Worm (Caenorhabditis elegans) whole organism, mixed stage, embryonic: ENCODE results near the gene gpa-4.

Source experiments
- M03D4.4 ChIP-seq: sonication (generic microtip); optimal IDR thresholded peaks from 2 replicates; lab custom pipeline; 2017; ENCODE audit warnings: mild to moderate bottlenecking, missing genetic modification characterization, missing compliant biosample characterization
- ceh-39 ChIP-seq: fragments of 150-350 bp; optimal IDR thresholded peaks from 2 replicates; lab custom pipeline; 2014; ENCODE audit warnings: missing biosample characterization, missing genetic modification characterization
- ceh-43 ChIP-seq: fragments of 200-800 bp; sonication (Bioruptor generic); optimal IDR thresholded peaks from 2 replicates; lab custom pipeline; 2018; ENCODE audit warnings: mild to moderate bottlenecking, missing genetic modification characterization, moderate library complexity, missing compliant biosample characterization
- ceh-83 ChIP-seq: fragments of 200-800 bp; sonication (Bioruptor generic); optimal IDR thresholded peaks from 2 replicates; lab custom pipeline; 2018; ENCODE audit warnings: mild to moderate bottlenecking, missing genetic modification characterization, missing compliant biosample characterization
- ces-1 ChIP-seq: fragments of 150-350 bp; optimal IDR thresholded peaks from 2 replicates; lab custom pipeline; 2014; ENCODE audit warnings: missing biosample characterization, missing genetic modification reagents, missing genetic modification characterization
- cnd-1 ChIP-seq: fragments of 200-800 bp; sonication (Bioruptor generic); optimal IDR thresholded peaks from 2 replicates; lab custom pipeline; 2018; ENCODE audit warnings: mild to moderate bottlenecking, missing genetic modification characterization, missing compliant biosample characterization
- drap-1 ChIP-seq: fragments of 200-800 bp; sonication (Bioruptor generic); optimal IDR thresholded peaks from 3 replicates; lab custom pipeline; 2018; ENCODE audit warnings: mild to moderate bottlenecking, missing genetic modification characterization, missing compliant biosample characterization
- elt-1 ChIP-seq: sonication (generic microtip); optimal IDR thresholded peaks from 2 replicates; lab custom pipeline; 2017; ENCODE audit warnings: missing genetic modification characterization, mild to moderate bottlenecking, missing compliant biosample characterization, antibody characterized with exemption, moderate library complexity, borderline replicate concordance; ENCODE audit not compliant: insufficient read depth
- elt-3 ChIP-seq: fragments of 150-350 bp; optimal IDR thresholded peaks from 2 replicates; lab custom pipeline; 2014; ENCODE audit warnings: missing biosample characterization, missing genetic modification characterization
- ham-2 ChIP-seq: fragments of 200-800 bp; sonication (Bioruptor generic); optimal IDR thresholded peaks from 2 replicates; lab custom pipeline; 2018; ENCODE audit warnings: mild to moderate bottlenecking, missing genetic modification characterization, missing compliant biosample characterization
- hlh-1 ChIP-seq: fragments of 150-350 bp; optimal IDR thresholded peaks from 2 replicates; lab custom pipeline; 2014; ENCODE audit warnings: missing biosample characterization, missing genetic modification reagents, missing genetic modification characterization
- lin-13 ChIP-seq: fragments of 150-350 bp; optimal IDR thresholded peaks from 2 replicates; lab custom pipeline; 2014; ENCODE audit warnings: missing biosample characterization, missing genetic modification characterization
- lin-32 ChIP-seq: fragments of 200-800 bp; sonication (Bioruptor generic); optimal IDR thresholded peaks from 2 replicates; lab custom pipeline; 2018; ENCODE audit warnings: mild to moderate bottlenecking, missing genetic modification characterization, missing compliant biosample characterization
- lsy-2 ChIP-seq: fragments of 150-350 bp; optimal IDR thresholded peaks from 2 replicates; lab custom pipeline; 2014; ENCODE audit warnings: missing biosample characterization, missing genetic modification characterization
- mep-1 ChIP-seq: fragments of 150-350 bp; optimal IDR thresholded peaks from 2 replicates; lab custom pipeline; 2017; ENCODE audit warnings: missing biosample characterization, missing genetic modification reagents, missing genetic modification characterization, inconsistent platforms
- mls-2 ChIP-seq: sonication (generic microtip); optimal IDR thresholded peaks from 2 replicates; lab custom pipeline; 2016; ENCODE audit warnings: mild to moderate bottlenecking, missing genetic modification characterization, moderate library complexity, missing compliant biosample characterization
- nhr-12 ChIP-seq: fragments of 150-350 bp; optimal IDR thresholded peaks from 2 replicates; lab custom pipeline; 2014; ENCODE audit warnings: missing biosample characterization, missing genetic modification characterization
- nhr-237 ChIP-seq: fragments of 150-350 bp; optimal IDR thresholded peaks from 2 replicates; lab custom pipeline; 2014; ENCODE audit warnings: missing biosample characterization, missing genetic modification characterization
- nhr-28 ChIP-seq: fragments of 150-350 bp; optimal IDR thresholded peaks from 2 replicates; lab custom pipeline; 2014; ENCODE audit warnings: missing biosample characterization, missing genetic modification characterization
- pha-4 ChIP-seq: fragments of 150-350 bp; optimal IDR thresholded peaks from 2 replicates; lab custom pipeline; 2018; ENCODE audit warnings: missing biosample characterization, missing genetic modification reagents, missing genetic modification characterization
- sem-2 ChIP-seq: fragments of 200-800 bp; sonication (Bioruptor generic); optimal IDR thresholded peaks from 2 replicates; lab custom pipeline; 2018; ENCODE audit warnings: mild to moderate bottlenecking, missing genetic modification characterization, missing compliant biosample characterization
- snpc-4 ChIP-seq: fragments of 150-350 bp; optimal IDR thresholded peaks from 2 replicates; lab custom pipeline; 2014; ENCODE audit warnings: missing biosample characterization, missing genetic modification characterization
- sptf-1 ChIP-seq: sonication (generic microtip); optimal IDR thresholded peaks from 2 replicates; lab custom pipeline; 2017; ENCODE audit warnings: mild to moderate bottlenecking, missing genetic modification characterization, moderate library complexity, missing compliant biosample characterization
- tbx-8 ChIP-seq: fragments of 200-800 bp; sonication (Bioruptor generic); optimal IDR thresholded peaks from 2 replicates; lab custom pipeline; 2018; ENCODE audit warnings: mild to moderate bottlenecking, missing genetic modification characterization, moderate library complexity, missing compliant biosample characterization
- unc-120 ChIP-seq: sonication (generic microtip); optimal IDR thresholded peaks from 2 replicates; lab custom pipeline; 2017; ENCODE audit warnings: missing genetic modification characterization, missing compliant biosample characterization; ENCODE audit not compliant: poor library complexity, severe bottlenecking
- unc-62 ChIP-seq: fragments of 150-350 bp; optimal IDR thresholded peaks from 2 replicates; lab custom pipeline; 2014; ENCODE audit warnings: missing biosample characterization, missing genetic modification reagents, missing genetic modification characterization
- zip-8 ChIP-seq: fragments of 150-350 bp; optimal IDR thresholded peaks from 2 replicates; lab custom pipeline; 2014; ENCODE audit warnings: missing biosample characterization, missing genetic modification characterization
- ztf-11 ChIP-seq: fragments of 150-350 bp; optimal IDR thresholded peaks from 2 replicates; lab custom pipeline; 2014; ENCODE audit warnings: missing biosample characterization, missing genetic modification characterization

The gpa-4 gene

ce11 chrIV:443622-444021 is 42.1 kb downstream of the gpa-4 start, which contains the start of gene mrpl-55:
TSS of gene mrpl-55 (plus strand) at chrIV:443985.
- TF ChIP-seq unc-62 (GFP tag; lab: Kevin White, UChicago) (no peak), lin-13 (tag; lab: Kevin White, UChicago) (peak; percentile 74), ztf-11 (tag; lab: Kevin White, UChicago) (no peak), sptf-1 (tag; lab: Kevin White, UChicago) (peak; percentile 64), lsy-2 (peak; percentile 79), pha-4 (tag; lab: Kevin White, UChicago) (peak; percentile 58), ceh-83 (GFP tag; lab: Kevin White, UChicago) (no peak), mep-1 (tag; lab: Kevin White, UChicago) (peak; percentile 94), snpc-4 (tag; lab: Kevin White, UChicago) (no peak), ces-1 (GFP tag; lab: Kevin White, UChicago) (peak; percentile 82), nhr-237 (peak; percentile 80), ceh-39 (tag; lab: Kevin White, UChicago) (peak; percentile 53), ham-2 (no peak), cnd-1 (peak; percentile 31), nhr-28 (tag; lab: Kevin White, UChicago) (no peak)

- no peak for TF ChIP-seq elt-1 (tag; lab: Kevin White, UChicago)
- no peak for TF ChIP-seq ceh-83 (GFP tag; lab: Kevin White, UChicago)
- TF ChIP-seq lin-13 (tag; lab: Kevin White, UChicago): no peak
- TF ChIP-seq elt-3 (tag; lab: Kevin White, UChicago): no peak
- TF ChIP-seq hlh-1 (tag; lab: Kevin White, UChicago): no peak
- no peak for TF ChIP-seq nhr-28 (tag; lab: Kevin White, UChicago)
- TF ChIP-seq sem-2 (GFP tag; lab: Kevin White, UChicago): no peak
- TF ChIP-seq tbx-8 (GFP tag; lab: Kevin White, UChicago): no peak
- TF ChIP-seq ztf-11 (tag; lab: Kevin White, UChicago): no peak
- TF ChIP-seq lin-32: no peak
- TF ChIP-seq unc-120: no peak
- TF ChIP-seq nhr-237: no peak
- no peak for TF ChIP-seq zip-8 (tag; lab: Kevin White, UChicago)
- no peak for TF ChIP-seq ceh-39 (tag; lab: Kevin White, UChicago)
- no peak for TF ChIP-seq lsy-2
- TF ChIP-seq pha-4 (tag; lab: Kevin White, UChicago): no peak
- no peak for TF ChIP-seq M03D4.4
- no peak for TF ChIP-seq cnd-1
- TF ChIP-seq nhr-12 (tag; lab: Kevin White, UChicago): no peak
Observed at ce11 chrIV:445377-445776, 43.9 kb downstream of the gpa-4 start, which contains the start of gene dpm-1. TSS of gene dpm-1 (plus strand) at chrIV:445677.

ce11 chrIV:454816-455215 is 53.3 kb downstream of the gpa-4 start, which contains the start of the genes Y66H1A.8 and M04G7.5:
TSS of gene Y66H1A.8 (minus strand) at chrIV:454916.
TSS of gene M04G7.5 (plus strand) at chrIV:455073.
- TF ChIP-seq ceh-83 (GFP tag; lab: Kevin White, UChicago) (no peak), mls-2 (no peak), unc-120 (no peak), drap-1 (GFP tag; lab: Kevin White, UChicago) (no peak), pha-4 (tag; lab: Kevin White, UChicago) (no peak), ceh-39 (tag; lab: Kevin White, UChicago) (no peak), tbx-8 (GFP tag; lab: Kevin White, UChicago) (no peak), ceh-43 (GFP tag; lab: Kevin White, UChicago) (no peak)
- TF ChIP-seq, all 35 proteins: peak for 0
